Worm (Caenorhabditis elegans): ENCODE data around the gene bpl-1.
A peak's percentile ranks its signal among the peaks of the same experiment; 100 is the strongest.

bpl-1 gene

DNA sequence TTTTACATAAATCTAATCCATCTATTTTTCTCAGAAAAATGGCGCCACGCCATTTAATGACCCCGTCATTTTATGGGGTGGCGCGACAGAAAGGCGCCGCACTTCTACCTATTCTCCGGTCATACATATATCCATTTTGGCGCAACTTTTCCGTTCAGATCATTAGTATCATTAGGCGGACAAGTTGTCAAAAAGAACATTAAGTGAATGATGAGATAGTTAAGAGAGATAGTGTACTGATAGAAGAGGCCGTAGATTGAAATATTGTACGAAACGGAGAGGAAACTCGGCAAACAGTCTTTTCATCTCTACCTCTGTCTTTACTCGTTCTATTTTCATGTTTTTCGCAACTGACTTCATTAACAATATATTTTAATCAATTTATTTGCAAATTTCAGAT is 50.1 kb downstream of the bpl-1 start, which contains the start of gene sma-6:
sma-6 (plus strand) TSS at position 399 of the 400 bp plus-strand sequence.
- TF ChIP-seq npax-4 (tag; optimal IDR thresholded peaks at IDR 0.05) (no peak), pqm-1 (tag; optimal IDR thresholded peaks at IDR 0.05) (no peak), ets-4 (tag; optimal IDR thresholded peaks at IDR 0.05) (no peak), ceh-34 (tag; optimal IDR thresholded peaks at IDR 0.05) (no peak), pax-1 (tag; optimal IDR thresholded peaks at IDR 0.05) (no peak)

DNA sequence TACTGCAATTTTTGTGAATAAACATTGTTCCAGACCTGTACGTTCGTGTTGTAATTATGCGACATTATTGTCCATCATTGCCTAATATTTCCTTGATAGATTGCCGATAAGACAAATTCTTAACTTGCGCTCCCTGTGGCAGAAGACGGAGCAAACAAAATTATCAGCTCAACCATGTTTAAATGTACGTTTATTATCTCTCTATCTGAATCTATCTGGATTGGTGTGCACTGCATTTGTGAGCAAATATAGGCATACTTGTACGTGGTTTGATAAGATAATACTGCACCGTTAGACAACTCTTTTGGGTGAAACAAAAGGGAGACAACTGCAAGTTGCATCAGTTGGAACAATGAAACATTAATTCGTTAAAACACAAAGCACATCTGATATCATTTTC is 53.3 kb downstream of the bpl-1 start:
- TF ChIP-seq dve-1 (tag; optimal IDR thresholded peaks at IDR 0.05) (peak; percentile 37), pqm-1 (tag; optimal IDR thresholded peaks at IDR 0.05) (peak; percentile 58), elt-2 (tag; optimal IDR thresholded peaks at IDR 0.05) (peak; percentile 97), pha-4 (tag; optimal IDR thresholded peaks at IDR 0.05) (no peak), sox-2 (GFP tag; IDR thresholded peaks at IDR 0.05) (no peak)

- TF ChIP-seq nfya-1 (tag; optimal IDR thresholded peaks at IDR 0.05) (no peak), ets-4 (tag; optimal IDR thresholded peaks at IDR 0.05) (no peak), elt-2 (tag; optimal IDR thresholded peaks at IDR 0.05) (peak; percentile 97)
These were observed 54.7 kb downstream of the bpl-1 start for ce11 chrII:6328672-6329071.
